Fruit fly (Drosophila melanogaster): Measurements from ENCODE around the gene CG17770.

The CG17770 gene

DNA sequence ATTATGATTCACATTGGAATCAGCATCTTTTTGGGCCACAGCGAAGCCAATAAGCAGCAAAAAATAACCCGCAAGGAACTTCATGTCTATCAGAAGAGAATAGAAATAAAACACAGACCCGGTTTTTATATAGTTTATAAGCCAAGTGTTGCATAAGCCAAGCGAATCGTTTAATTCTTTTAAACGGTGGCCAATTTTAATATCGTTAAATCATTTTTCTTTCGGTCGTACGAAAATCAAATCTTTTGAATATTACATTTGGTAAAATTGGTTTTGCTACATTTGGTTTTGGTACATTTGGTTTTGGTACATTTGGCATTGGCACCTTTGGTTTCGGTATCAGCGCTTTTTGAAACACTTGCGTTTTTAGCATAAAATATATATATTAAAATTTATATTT, 18.4 kb downstream of the CG17770 start, which contains the start of gene Sfp96F:
Gene Sfp96F (minus strand): TSS at position 101 of the 400 bp plus-strand sequence.
- TF ChIP-seq noc (tag; optimal IDR thresholded peaks at IDR 0.05) = no peak

DNA sequence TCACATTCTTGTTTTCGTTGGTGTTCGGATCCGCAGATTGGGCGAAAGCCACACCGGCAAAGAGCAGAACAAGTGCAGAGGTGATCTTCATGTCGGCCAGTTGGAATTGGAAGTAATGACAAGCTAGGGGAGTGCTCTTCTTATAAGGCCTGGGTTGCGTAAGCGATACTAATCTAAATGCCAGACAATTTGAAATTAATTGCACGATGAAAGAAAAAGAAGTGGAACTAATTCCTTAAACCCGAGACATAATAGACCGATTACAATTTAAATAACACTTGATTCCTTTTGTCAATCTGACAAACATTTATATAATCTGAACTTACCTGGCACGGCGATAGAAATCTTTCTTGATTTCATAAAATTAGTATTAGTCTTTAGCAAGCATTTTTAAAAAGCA, 19.1 kb downstream of the CG17770 start, which contains the start of gene Mst57Db:
Gene Mst57Db (minus strand): TSS at position 101 of the 400 bp plus-strand sequence.
- no peak for TF ChIP-seq noc (tag; optimal IDR thresholded peaks at IDR 0.05)

DNA sequence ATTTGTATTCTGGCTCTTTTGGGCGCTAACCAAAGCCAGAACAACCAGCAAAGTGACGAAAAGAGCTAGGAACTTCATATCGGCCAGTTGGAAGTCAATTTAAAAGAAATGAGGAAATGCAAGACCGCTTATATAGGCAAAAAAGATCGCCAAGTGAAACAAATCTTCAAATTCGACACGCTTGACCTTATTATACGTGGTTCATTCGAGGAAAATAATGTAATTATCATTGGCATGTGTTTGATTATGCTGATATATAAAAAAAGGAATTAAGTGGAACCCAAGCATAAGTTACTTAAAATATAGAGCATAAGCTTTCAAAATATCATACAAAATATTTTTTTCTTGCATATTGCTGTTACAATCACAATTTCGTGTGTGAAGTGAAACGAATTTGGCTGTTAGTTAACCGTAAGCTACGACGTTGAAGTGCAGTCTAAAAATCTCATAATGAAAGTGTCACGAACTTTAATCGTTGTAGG, 20.1 kb downstream of the CG17770 start, which contains the start of the genes Mst57Da and alpha4GT2:
Gene Mst57Da (minus strand): TSS at position 101 of the 482 bp plus-strand sequence.
Gene alpha4GT2 (plus strand): TSS at position 432 of the 482 bp plus-strand sequence.
- no peak for TF ChIP-seq noc (tag; optimal IDR thresholded peaks at IDR 0.05)

DNA sequence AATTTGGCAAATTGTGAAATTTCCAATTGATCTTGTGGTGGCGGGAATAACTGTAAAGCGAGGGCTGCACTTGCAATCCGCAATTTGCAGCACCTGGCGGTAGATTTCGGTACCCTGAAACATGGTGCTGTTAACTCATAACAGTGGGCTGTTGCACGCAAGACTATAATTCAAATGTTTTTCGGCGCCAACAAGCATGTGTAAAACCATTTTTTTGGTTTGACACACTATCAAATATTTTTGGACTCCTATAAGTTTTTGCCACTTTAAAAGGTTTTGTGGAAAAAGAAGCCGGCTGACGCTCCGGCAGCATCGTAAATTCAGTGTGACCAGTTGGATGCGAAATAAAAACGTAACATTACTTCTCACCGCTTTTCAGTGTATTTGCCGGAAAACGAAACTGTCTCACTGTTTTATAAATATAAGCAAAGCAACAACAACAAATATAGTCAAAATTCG, 39.5 kb downstream of the CG17770 start, which contains the start of the genes CG14545 and CG5886:
Gene CG14545 (minus strand): TSS at position 68 of the 459 bp plus-strand sequence.
Gene CG5886 (plus strand): TSS at position 409 of the 459 bp plus-strand sequence.
- no peak for TF ChIP-seq noc (tag; optimal IDR thresholded peaks at IDR 0.05)

DNA sequence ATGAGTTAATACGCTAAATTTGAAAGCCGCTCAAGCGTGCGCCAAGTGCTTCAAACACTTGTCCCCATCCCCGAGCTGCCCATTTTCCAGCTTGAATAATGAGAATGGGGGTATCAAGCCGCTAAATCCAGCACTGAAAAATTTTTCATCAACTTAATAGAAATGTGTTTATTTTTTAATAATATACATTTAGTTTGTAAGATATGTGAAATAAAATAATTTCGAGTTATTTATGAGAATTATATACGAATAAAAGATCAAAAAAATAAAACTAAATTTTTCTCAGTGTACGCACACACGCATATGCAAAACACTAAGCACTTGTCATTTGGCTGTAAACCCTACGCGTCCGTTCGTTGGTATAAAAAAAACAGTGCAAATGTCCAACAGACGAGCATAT, 43.1 kb downstream of the CG17770 start:
- no peak for TF ChIP-seq noc (tag; optimal IDR thresholded peaks at IDR 0.05)

DNA sequence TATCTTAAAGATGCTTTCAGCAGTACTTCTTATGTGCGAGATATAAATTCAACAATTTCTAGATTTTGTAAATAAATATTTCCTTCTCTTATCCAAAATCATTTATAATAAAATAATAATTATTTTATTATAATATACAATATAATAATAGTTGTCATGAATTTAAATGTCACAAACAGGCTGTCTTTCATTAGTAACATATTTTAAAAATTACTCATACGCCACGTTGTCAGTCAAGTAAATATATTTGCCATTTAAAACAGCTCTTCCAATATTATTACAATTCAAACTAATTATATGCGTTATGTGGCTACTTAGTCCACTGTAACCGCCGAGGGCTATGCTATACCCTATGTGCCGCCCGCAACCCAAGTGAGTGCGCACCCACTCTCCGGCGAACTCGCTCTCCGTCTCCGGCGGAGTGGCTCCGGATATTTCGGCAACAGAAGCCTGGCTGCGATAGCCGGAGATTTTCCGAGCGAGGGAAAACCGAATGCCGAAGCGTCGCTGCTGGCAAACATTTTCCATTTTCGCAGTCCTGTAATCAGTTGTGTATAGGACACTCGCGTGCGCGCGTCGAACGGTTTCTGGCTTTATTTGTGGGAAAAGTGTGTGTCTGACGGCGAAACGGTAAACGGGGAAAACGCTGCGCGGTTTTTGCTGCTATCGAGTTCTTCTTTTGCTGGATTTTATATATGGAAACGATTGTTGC, 44.0 kb downstream of the CG17770 start, which contains the start of gene CG5890:
Gene CG5890 (plus strand): TSS at position 561 of the 712 bp plus-strand sequence.
- no peak for TF ChIP-seq noc (tag; optimal IDR thresholded peaks at IDR 0.05)

Measured in whole organism, larva.